Fruit fly (Drosophila melanogaster) S2 (cell line): ENCODE data around the gene Sf3b5.

ENCODE experiments used
- CG8478 ChIP-seq: fragments of >200 bp; optimal IDR thresholded peaks from 2 replicates; lab custom pipeline; 2018
- CTCF ChIP-seq, 2 experiments: fragments of >200 bp; optimal IDR thresholded peaks; 2 replicates each; lab custom pipeline; 2018

DNA sequence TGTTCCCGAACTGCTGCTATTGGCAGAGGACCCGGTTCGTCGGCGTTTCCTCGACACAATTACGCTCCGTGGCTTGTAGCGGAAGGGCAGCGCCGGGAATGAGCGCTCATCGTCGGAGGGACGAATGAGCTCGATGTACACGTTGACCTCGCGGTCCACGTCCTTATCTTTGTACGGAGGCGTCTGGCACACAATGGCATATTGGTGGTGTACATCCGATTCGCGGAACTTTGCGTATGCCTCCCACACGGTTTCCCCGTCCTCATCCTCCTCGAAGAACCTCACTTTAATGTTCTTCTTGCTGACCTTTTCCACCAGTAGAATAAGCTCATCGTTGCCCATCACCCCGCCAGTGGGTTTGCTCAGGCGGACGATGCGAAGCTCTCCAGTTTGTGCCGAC lies 30.6 kb upstream of the Sf3b5 start:
- TF ChIP-seq CTCF (optimal IDR thresholded peaks at IDR 0.05; lab: Kevin White, UChicago) (no peak), CG8478 (no peak)
